Fruit fly (Drosophila melanogaster) whole organism, embryonic: ENCODE measurements around the gene TrpRS.

Experiments
- Aef1 ChIP-seq: fragments of 200-800 bp; sonication (Bioruptor generic); IDR thresholded peaks from 3 replicates; pipeline ENCODE4 v1.3.6; 2022; ENCODE audit warnings: missing biosample characterization, missing genetic modification characterization
- Atf-2 ChIP-seq: fragments of 200-800 bp; sonication (Bioruptor generic); optimal IDR thresholded peaks from 2 replicates; lab custom pipeline; 2016; ENCODE audit warnings: missing biosample characterization, missing genetic modification characterization
- Atf3 ChIP-seq: fragments of 200-800 bp; sonication (Bioruptor generic); optimal IDR thresholded peaks from 3 replicates; lab custom pipeline; 2016; ENCODE audit warnings: missing biosample characterization, missing genetic modification characterization
- Atf6 ChIP-seq: fragments of 200-800 bp; sonication (Bioruptor generic); IDR thresholded peaks from 2 replicates; pipeline ENCODE4 v1.3.6; 2022; ENCODE audit warnings: missing biosample characterization, missing genetic modification characterization
- B-H2 ChIP-seq: fragments of 200-800 bp; sonication (Bioruptor generic); optimal IDR thresholded peaks from 2 replicates; lab custom pipeline; 2018; ENCODE audit warnings: missing biosample characterization, mild to moderate bottlenecking, missing genetic modification characterization
- Bteb2 ChIP-seq: fragments of 200-800 bp; sonication (Bioruptor generic); optimal IDR thresholded peaks from 2 replicates; lab custom pipeline; 2016; ENCODE audit warnings: missing biosample characterization, missing genetic modification characterization
- CG10147 ChIP-seq: fragments of 200-800 bp; sonication (Bioruptor generic); optimal IDR thresholded peaks from 2 replicates; lab custom pipeline; 2019; ENCODE audit warnings: missing biosample characterization, mild to moderate bottlenecking, missing genetic modification characterization, moderate library complexity
- CG10321 ChIP-seq: fragments of 200-800 bp; sonication (Bioruptor generic); IDR thresholded peaks from 2 replicates; pipeline ENCODE4 v1.3.6; 2022; ENCODE audit warnings: missing biosample characterization, missing genetic modification characterization
- CG11504 ChIP-seq: fragments of 200-800 bp; sonication (Bioruptor generic); optimal IDR thresholded peaks from 3 replicates; lab custom pipeline; 2019; ENCODE audit warnings: missing biosample characterization, mild to moderate bottlenecking, missing genetic modification characterization, moderate library complexity
- CG11723 ChIP-seq: fragments of 200-800 bp; sonication (Bioruptor generic); optimal IDR thresholded peaks from 2 replicates; lab custom pipeline; 2017; ENCODE audit warnings: missing biosample characterization, mild to moderate bottlenecking, missing genetic modification characterization
- CG13296 ChIP-seq: fragments of 200-800 bp; sonication (Bioruptor generic); optimal IDR thresholded peaks from 3 replicates; lab custom pipeline; 2018; ENCODE audit warnings: missing biosample characterization, mild to moderate bottlenecking, missing genetic modification characterization
- CG14667 ChIP-seq: fragments of 200-800 bp; sonication (Bioruptor generic); IDR thresholded peaks from 2 replicates; pipeline ENCODE4 v1.3.6; 2022; ENCODE audit warnings: missing biosample characterization, missing genetic modification characterization
- CG15696 ChIP-seq: fragments of 200-800 bp; sonication (Bioruptor generic); optimal IDR thresholded peaks from 2 replicates; lab custom pipeline; 2019; ENCODE audit warnings: missing biosample characterization, mild to moderate bottlenecking, missing genetic modification characterization, moderate library complexity
- CG1832 ChIP-seq: fragments of 200-800 bp; sonication (Bioruptor generic); optimal IDR thresholded peaks from 2 replicates; lab custom pipeline; 2017; ENCODE audit warnings: missing biosample characterization, mild to moderate bottlenecking, missing genetic modification characterization, inconsistent platforms
- CG3065 ChIP-seq: fragments of 200-800 bp; sonication (Bioruptor generic); optimal IDR thresholded peaks from 2 replicates; lab custom pipeline; 2016; ENCODE audit warnings: missing biosample characterization, missing genetic modification characterization
- CG3163 ChIP-seq: fragments of 200-800 bp; sonication (Bioruptor generic); optimal IDR thresholded peaks from 3 replicates; lab custom pipeline; 2016; ENCODE audit warnings: missing biosample characterization, missing genetic modification characterization
- CG3407 ChIP-seq: fragments of 200-800 bp; sonication (Bioruptor generic); optimal IDR thresholded peaks from 2 replicates; lab custom pipeline; 2018; ENCODE audit warnings: missing biosample characterization, mild to moderate bottlenecking, missing genetic modification characterization
- CG3838 ChIP-seq: fragments of 200-800 bp; sonication (Bioruptor generic); optimal IDR thresholded peaks from 3 replicates; lab custom pipeline; 2016; ENCODE audit warnings: missing biosample characterization, missing genetic modification characterization
- CG4282 ChIP-seq: fragments of 200-800 bp; sonication (Bioruptor generic); optimal IDR thresholded peaks from 2 replicates; lab custom pipeline; 2016; ENCODE audit warnings: missing biosample characterization, missing genetic modification characterization
- CG7839 ChIP-seq: fragments of 200-800 bp; sonication (Bioruptor generic); optimal IDR thresholded peaks from 3 replicates; lab custom pipeline; 2018; ENCODE audit warnings: missing biosample characterization, mild to moderate bottlenecking, missing genetic modification characterization, moderate library complexity
- CG7963 ChIP-seq: fragments of 200-800 bp; sonication (Bioruptor generic); IDR thresholded peaks from 3 replicates; pipeline ENCODE4 v1.3.6; 2022; ENCODE audit warnings: missing biosample characterization, missing genetic modification characterization; ENCODE audit not compliant: partially characterized antibody
- CG7987 ChIP-seq: fragments of 200-800 bp; sonication (Bioruptor generic); optimal IDR thresholded peaks from 2 replicates; lab custom pipeline; 2018; ENCODE audit warnings: missing biosample characterization, mild to moderate bottlenecking, missing genetic modification characterization, moderate library complexity
- Dref ChIP-seq: fragments of 200-800 bp; sonication (Bioruptor generic); IDR thresholded peaks from 2 replicates; pipeline ENCODE4 v1.3.6; 2022; ENCODE audit warnings: missing biosample characterization, missing genetic modification characterization
- E2f2 ChIP-seq: fragments of 200-800 bp; sonication (Bioruptor generic); IDR thresholded peaks from 2 replicates; pipeline ENCODE4 v1.3.6; 2022; ENCODE audit warnings: missing biosample characterization, missing genetic modification characterization
- Hmx ChIP-seq: fragments of 200-800 bp; sonication (Bioruptor generic); optimal IDR thresholded peaks from 2 replicates; lab custom pipeline; 2016; ENCODE audit warnings: missing biosample characterization, missing genetic modification characterization
- Lhr ChIP-seq: fragments of 200-800 bp; sonication (Bioruptor generic); optimal IDR thresholded peaks from 3 replicates; lab custom pipeline; 2017; ENCODE audit warnings: mild to moderate bottlenecking, missing biosample characterization, missing genetic modification reagents, missing genetic modification characterization
- Lim3 ChIP-seq: fragments of 200-800 bp; sonication (Bioruptor generic); IDR thresholded peaks from 2 replicates; pipeline ENCODE4 v1.3.6; 2022; ENCODE audit warnings: missing biosample characterization, missing genetic modification characterization
- Nf-YC ChIP-seq: fragments of 200-800 bp; optimal IDR thresholded peaks from 3 replicates; lab custom pipeline; 2019; ENCODE audit warnings: missing biosample characterization, mild to moderate bottlenecking, missing genetic modification characterization, moderate library complexity
- Opbp ChIP-seq: fragments of 200-800 bp; sonication (Bioruptor generic); IDR thresholded peaks from 3 replicates; pipeline ENCODE4 v1.3.6; 2022; ENCODE audit warnings: missing biosample characterization, missing genetic modification characterization; ENCODE audit not compliant: partially characterized antibody
- Pdp1 ChIP-seq, 2 experiments: fragments of 200-800 bp; sonication (Bioruptor generic); optimal IDR thresholded peaks; 3 replicates each; lab custom pipeline; 2016; ENCODE audit warnings: missing biosample characterization in 2 of 2, missing genetic modification characterization in 2 of 2, mild to moderate bottlenecking in 1 of 2, moderate library complexity in 1 of 2
- TFAM ChIP-seq: fragments of 200-800 bp; sonication (Bioruptor generic); optimal IDR thresholded peaks from 2 replicates; lab custom pipeline; 2017; ENCODE audit warnings: missing biosample characterization, missing genetic modification characterization, inconsistent platforms
- Usf ChIP-seq: fragments of 200-800 bp; sonication (Bioruptor generic); optimal IDR thresholded peaks from 2 replicates; lab custom pipeline; 2017; ENCODE audit warnings: missing genotype, missing biosample characterization, missing genetic modification characterization
- ato ChIP-seq: fragments of 200-800 bp; sonication (Bioruptor generic); IDR thresholded peaks from 2 replicates; pipeline ENCODE4 v1.3.6; 2022; ENCODE audit warnings: missing biosample characterization, missing genetic modification characterization; ENCODE audit not compliant: partially characterized antibody
- cg ChIP-seq: fragments of 200-800 bp; sonication (Bioruptor generic); optimal IDR thresholded peaks from 3 replicates; lab custom pipeline; 2019; ENCODE audit warnings: missing biosample characterization, mild to moderate bottlenecking, missing genetic modification characterization, moderate library complexity
- chinmo ChIP-seq: fragments of 200-800 bp; sonication (Bioruptor generic); IDR thresholded peaks from 4 replicates; pipeline ENCODE4 v1.3.6; 2022; ENCODE audit warnings: missing biosample characterization, missing genetic modification characterization; ENCODE audit not compliant: partially characterized antibody
- chm ChIP-seq: fragments of 200-800 bp; sonication (Bioruptor generic); IDR thresholded peaks from 2 replicates; pipeline ENCODE4 v1.3.6; 2022; ENCODE audit warnings: missing biosample characterization, missing genetic modification characterization
- ci ChIP-seq: fragments of 200-800 bp; sonication (Bioruptor generic); IDR thresholded peaks from 3 replicates; pipeline ENCODE4 v1.3.6; 2022; ENCODE audit warnings: missing biosample characterization, missing genetic modification characterization
- crp ChIP-seq, 2 experiments: fragments of 200-800 bp; sonication (Bioruptor generic); optimal IDR thresholded peaks; 2 replicates in 1 of 2; 3 replicates in 1 of 2; lab custom pipeline; 2017; ENCODE audit warnings: missing biosample characterization in 2 of 2, missing genetic modification characterization in 2 of 2, mild to moderate bottlenecking in 1 of 2, moderate library complexity in 1 of 2
- dati ChIP-seq: fragments of 200-800 bp; sonication (Bioruptor generic); IDR thresholded peaks from 2 replicates; pipeline ENCODE4 v1.3.6; 2022; ENCODE audit warnings: missing biosample characterization, missing genetic modification characterization
- gfzf ChIP-seq: fragments of 200-800 bp; sonication (Bioruptor generic); optimal IDR thresholded peaks from 2 replicates; lab custom pipeline; 2016; ENCODE audit warnings: missing biosample characterization, mild to moderate bottlenecking, missing genetic modification characterization, moderate library complexity
- grau ChIP-seq: fragments of 200-800 bp; optimal IDR thresholded peaks from 3 replicates; lab custom pipeline; 2019; ENCODE audit warnings: missing biosample characterization, mild to moderate bottlenecking, missing genetic modification characterization, moderate library complexity
- lab ChIP-seq: fragments of 200-800 bp; sonication (Bioruptor generic); optimal IDR thresholded peaks from 3 replicates; lab custom pipeline; 2017; ENCODE audit warnings: missing biosample characterization, missing genetic modification characterization, mild to moderate bottlenecking, moderate library complexity, missing genetic modification reagents
- lilli ChIP-seq: fragments of 200-800 bp; sonication (Bioruptor generic); optimal IDR thresholded peaks from 3 replicates; lab custom pipeline; 2016; ENCODE audit warnings: missing biosample characterization, missing genetic modification characterization
- org-1 ChIP-seq: fragments of 200-800 bp; sonication (Bioruptor generic); optimal IDR thresholded peaks from 2 replicates; lab custom pipeline; 2017; ENCODE audit warnings: missing biosample characterization, missing genetic modification characterization
- otp ChIP-seq: fragments of 200-800 bp; sonication (Bioruptor generic); IDR thresholded peaks from 3 replicates; pipeline ENCODE4, ENCODE4 v1.3.6; 2022; ENCODE audit warnings: missing biosample characterization, missing genetic modification characterization
- pb ChIP-seq: fragments of 200-800 bp; sonication (Bioruptor generic); optimal IDR thresholded peaks from 3 replicates; lab custom pipeline; 2016; ENCODE audit warnings: missing biosample characterization, missing genetic modification characterization
- pzg ChIP-seq: fragments of 200-800 bp; sonication (Bioruptor generic); optimal IDR thresholded peaks from 3 replicates; lab custom pipeline; 2018; ENCODE audit warnings: missing biosample characterization, mild to moderate bottlenecking, missing genetic modification characterization, moderate library complexity
- schlank ChIP-seq: fragments of 200-800 bp; sonication (Bioruptor generic); optimal IDR thresholded peaks from 2 replicates; lab custom pipeline; 2018; ENCODE audit warnings: missing biosample characterization, mild to moderate bottlenecking, missing genetic modification characterization
- sna ChIP-seq: fragments of 200-800 bp; sonication (Bioruptor generic); IDR thresholded peaks from 2 replicates; pipeline ENCODE4 v1.3.6; 2022; ENCODE audit warnings: missing biosample characterization, missing genetic modification characterization; ENCODE audit not compliant: partially characterized antibody
- ttk ChIP-seq: fragments of 200-800 bp; sonication (Bioruptor generic); IDR thresholded peaks from 2 replicates; pipeline ENCODE4 v2.1.2; 2022; ENCODE audit warnings: missing biosample characterization, missing genetic modification characterization
- wek ChIP-seq: fragments of 200-800 bp; sonication (Bioruptor generic); optimal IDR thresholded peaks from 3 replicates; lab custom pipeline; 2018; ENCODE audit warnings: missing biosample characterization, mild to moderate bottlenecking, missing genetic modification characterization, moderate library complexity

TrpRS gene

dm6 chr3R:9236883-9237267, 29.8 kb downstream of the TrpRS start (continued):
- TF ChIP-seq sna (GFP tag; lab: Robert Waterston, UW), result no peak
- TF ChIP-seq pzg (GFP tag; lab: Kevin White, UChicago), result no peak
- TF ChIP-seq org-1 (GFP tag; lab: Kevin White, UChicago), result no peak
- no peak for TF ChIP-seq CG15696 (tag; lab: Kevin White, UChicago)
- no peak for TF ChIP-seq CG3838 (GFP tag; lab: Kevin White, UChicago)
- TF ChIP-seq ato (GFP tag; lab: Robert Waterston, UW), result no peak
- peak; percentile 34 for TF ChIP-seq CG7987 (GFP tag; lab: Kevin White, UChicago)
- no peak for TF ChIP-seq Lhr (GFP tag; lab: Kevin White, UChicago)
- TF ChIP-seq CG7963 (GFP tag; lab: Robert Waterston, UW), result no peak
- peak; percentile 39 for TF ChIP-seq wek
- TF ChIP-seq Usf (GFP tag; lab: Kevin White, UChicago), result no peak
- TF ChIP-seq E2f2 (GFP tag; lab: Robert Waterston, UW), result no peak
- peak; percentile 47 for TF ChIP-seq B-H2 (GFP tag; lab: Kevin White, UChicago)
- TF ChIP-seq cg (GFP tag; lab: Kevin White, UChicago), result no peak
- TF ChIP-seq CG13296 (GFP tag; lab: Kevin White, UChicago), result peak; percentile 63
- TF ChIP-seq CG3065 (GFP tag; lab: Kevin White, UChicago), result peak; percentile 8
- no peak for TF ChIP-seq CG11723 (GFP tag; lab: Kevin White, UChicago)
- TF ChIP-seq CG10321 (GFP tag; lab: Robert Waterston, UW), result no peak; the same call in 1 of the 2 replicates
- TF ChIP-seq CG3407, result no peak
- TF ChIP-seq Opbp (GFP tag; lab: Robert Waterston, UW), result no peak
- no peak for TF ChIP-seq CG3163 (GFP tag; lab: Kevin White, UChicago)
- peak; percentile 23 for TF ChIP-seq lilli (GFP tag; lab: Kevin White, UChicago)
- peak; percentile 31 for TF ChIP-seq Nf-YC (tag; lab: Kevin White, UChicago)
- TF ChIP-seq grau (tag; lab: Kevin White, UChicago), result no peak
- TF ChIP-seq Lim3 (GFP tag; lab: Robert Waterston, UW), result no peak
- TF ChIP-seq dati (GFP tag; lab: Robert Waterston, UW), result no peak
- TF ChIP-seq Dref (GFP tag; lab: Robert Waterston, UW), result no peak
- peak; percentile 23; the same call in 1 of the 2 replicates for TF ChIP-seq Atf6 (GFP tag; lab: Robert Waterston, UW)
- peak; percentile 60 for TF ChIP-seq lab (GFP tag; lab: Kevin White, UChicago)
- TF ChIP-seq crp (GFP tag; optimal IDR thresholded peaks at IDR 0.05; lab: Kevin White, UChicago), result no peak
- no peak; the same call in 2 of the 3 replicates for TF ChIP-seq Aef1
- no peak for TF ChIP-seq schlank (tag; lab: Kevin White, UChicago)
- no peak for TF ChIP-seq Atf3 (GFP tag; lab: Kevin White, UChicago)
- no peak for TF ChIP-seq pb (GFP tag; lab: Kevin White, UChicago)
- no peak for TF ChIP-seq Atf-2 (GFP tag; lab: Kevin White, UChicago)
- TF ChIP-seq Pdp1 (GFP tag; optimal IDR thresholded peaks at IDR 0.05; lab: Kevin White, UChicago), result no peak
- no peak for TF ChIP-seq CG7839 (tag; lab: Kevin White, UChicago)
- no peak for TF ChIP-seq CG4282 (GFP tag; lab: Kevin White, UChicago)
- TF ChIP-seq otp (GFP tag; lab: Robert Waterston, UW), result 0 out of 3 replicates have a peak, but pooled peaks have one; percentile 48
- no peak for TF ChIP-seq ttk (GFP tag; lab: Robert Waterston, UW)
- TF ChIP-seq TFAM (GFP tag; lab: Kevin White, UChicago), result no peak
- peak; percentile 32 for TF ChIP-seq CG1832 (GFP tag; lab: Kevin White, UChicago)
- peak; percentile 69; the same call in 2 of the 3 replicates for TF ChIP-seq ci (GFP tag; lab: Robert Waterston, UW)
- TF ChIP-seq Bteb2 (GFP tag; lab: Kevin White, UChicago), result peak; percentile 3
- no peak for TF ChIP-seq Hmx (GFP tag; lab: Kevin White, UChicago)
- TF ChIP-seq gfzf (GFP tag; lab: Kevin White, UChicago), result no peak
- peak; percentile 74; the same call in 2 of the 4 replicates for TF ChIP-seq chinmo
- TF ChIP-seq CG14667, result no peak
- peak; percentile 63 for TF ChIP-seq chm (GFP tag; lab: Robert Waterston, UW)
- no peak for TF ChIP-seq CG11504 (tag; lab: Kevin White, UChicago)
- no peak for TF ChIP-seq CG10147 (GFP tag; lab: Kevin White, UChicago)
